Fruit fly (Drosophila melanogaster) whole organism, embryonic: ENCODE results near the gene usp.

Experiments
- Adf1 ChIP-seq: fragments of 200-800 bp; sonication (Bioruptor generic); IDR thresholded peaks from 2 replicates; pipeline ENCODE4 v1.3.6; 2022; ENCODE audit warnings: missing biosample characterization, missing genetic modification characterization
- Atf6 ChIP-seq: fragments of 200-800 bp; sonication (Bioruptor generic); IDR thresholded peaks from 2 replicates; pipeline ENCODE4 v1.3.6; 2022; ENCODE audit warnings: missing biosample characterization, missing genetic modification characterization
- BEAF-32 ChIP-seq: fragments of 200-800 bp; sonication (Bioruptor generic); optimal IDR thresholded peaks from 3 replicates; lab custom pipeline; 2017; ENCODE audit warnings: missing biosample characterization, missing genetic modification characterization, mild to moderate bottlenecking, moderate library complexity, missing genetic modification reagents
- Bteb2 ChIP-seq: fragments of 200-800 bp; sonication (Bioruptor generic); optimal IDR thresholded peaks from 2 replicates; lab custom pipeline; 2016; ENCODE audit warnings: missing biosample characterization, missing genetic modification characterization
- CG10321 ChIP-seq: fragments of 200-800 bp; sonication (Bioruptor generic); IDR thresholded peaks from 2 replicates; pipeline ENCODE4 v1.3.6; 2022; ENCODE audit warnings: missing biosample characterization, missing genetic modification characterization
- CG10654 ChIP-seq: fragments of 200-800 bp; sonication (Bioruptor generic); optimal IDR thresholded peaks from 2 replicates; lab custom pipeline; 2016; ENCODE audit warnings: missing biosample characterization, missing genetic modification characterization
- CG10959 ChIP-seq: fragments of 200-800 bp; sonication (Bioruptor generic); IDR thresholded peaks from 2 replicates; pipeline ENCODE4 v1.3.6; 2022; ENCODE audit warnings: missing biosample characterization, missing genetic modification characterization
- CG12155 ChIP-seq: fragments of 200-800 bp; sonication (Bioruptor generic); optimal IDR thresholded peaks from 3 replicates; lab custom pipeline; 2016; ENCODE audit warnings: missing biosample characterization, missing genetic modification characterization
- CG15073 ChIP-seq: fragments of 200-800 bp; sonication (Bioruptor generic); optimal IDR thresholded peaks from 2 replicates; lab custom pipeline; 2016; ENCODE audit warnings: missing biosample characterization, missing genetic modification characterization
- CG17359 ChIP-seq: fragments of 200-800 bp; sonication (Bioruptor generic); optimal IDR thresholded peaks from 3 replicates; lab custom pipeline; 2018; ENCODE audit warnings: missing biosample characterization, mild to moderate bottlenecking, missing genetic modification characterization, moderate library complexity
- CG17829 ChIP-seq: fragments of 200-800 bp; optimal IDR thresholded peaks from 2 replicates; lab custom pipeline; 2019; ENCODE audit warnings: missing biosample characterization, mild to moderate bottlenecking, missing genetic modification characterization, moderate library complexity
- CG2129 ChIP-seq: fragments of 200-800 bp; sonication (Bioruptor generic); IDR thresholded peaks from 2 replicates; pipeline ENCODE4 v1.3.6; 2022; ENCODE audit warnings: missing biosample characterization, missing genetic modification characterization; ENCODE audit not compliant: partially characterized antibody
- CG2202 ChIP-seq: fragments of 200-800 bp; sonication (Bioruptor generic); optimal IDR thresholded peaks from 2 replicates; lab custom pipeline; 2018; ENCODE audit warnings: missing biosample characterization, mild to moderate bottlenecking, missing genetic modification characterization
- CG2889 ChIP-seq: fragments of 200-800 bp; sonication (Bioruptor generic); IDR thresholded peaks from 3 replicates; pipeline ENCODE4 v1.3.6; 2022; ENCODE audit warnings: missing biosample characterization, missing genetic modification characterization
- CG3065 ChIP-seq: fragments of 200-800 bp; sonication (Bioruptor generic); optimal IDR thresholded peaks from 2 replicates; lab custom pipeline; 2016; ENCODE audit warnings: missing biosample characterization, missing genetic modification characterization
- CG31441 ChIP-seq: fragments of 200-800 bp; sonication (Bioruptor generic); IDR thresholded peaks from 2 replicates; pipeline ENCODE4 v1.3.6; 2022; ENCODE audit warnings: missing biosample characterization, missing genetic modification characterization
- CG3163 ChIP-seq: fragments of 200-800 bp; sonication (Bioruptor generic); optimal IDR thresholded peaks from 3 replicates; lab custom pipeline; 2016; ENCODE audit warnings: missing biosample characterization, missing genetic modification characterization
- CG32532 ChIP-seq: fragments of 200-800 bp; sonication (Bioruptor generic); IDR thresholded peaks from 2 replicates; pipeline ENCODE4 v1.3.6; 2022; ENCODE audit warnings: missing biosample characterization, missing genetic modification characterization
- CG34422 ChIP-seq: fragments of 200-800 bp; sonication (Bioruptor generic); IDR thresholded peaks from 3 replicates; pipeline ENCODE4 v1.3.6; 2022; ENCODE audit warnings: missing biosample characterization, missing genetic modification characterization
- CG4360 ChIP-seq: fragments of 200-800 bp; sonication (Bioruptor generic); IDR thresholded peaks from 2 replicates; pipeline ENCODE4 v1.3.6; 2022; ENCODE audit warnings: missing biosample characterization, missing genetic modification characterization
- CG8478 ChIP-seq: fragments of >200 bp; optimal IDR thresholded peaks from 2 replicates; lab custom pipeline; 2018
- CG8924 ChIP-seq: fragments of 200-800 bp; optimal IDR thresholded peaks from 3 replicates; lab custom pipeline; 2019; ENCODE audit warnings: missing biosample characterization, mild to moderate bottlenecking, missing genetic modification characterization, moderate library complexity
- CG9932 ChIP-seq: fragments of 200-800 bp; sonication (Bioruptor generic); IDR thresholded peaks from 2 replicates; pipeline ENCODE4 v1.3.6; 2022; ENCODE audit warnings: missing biosample characterization, missing genetic modification characterization
- Dip3 ChIP-seq: fragments of 200-800 bp; sonication (Bioruptor generic); optimal IDR thresholded peaks from 3 replicates; lab custom pipeline; 2016; ENCODE audit warnings: missing biosample characterization, missing genetic modification characterization
- Eip74EF ChIP-seq, 2 experiments: fragments of 200-800 bp in 1 of 2; fragments of >200 bp in 1 of 2; sonication (Bioruptor generic) in 1 of 2; optimal IDR thresholded peaks; 2 replicates each; lab custom pipeline; 2017 to 2019; ENCODE audit warnings: missing biosample characterization in 2 of 2, missing genetic modification characterization in 2 of 2, mild to moderate bottlenecking in 1 of 2, moderate library complexity in 1 of 2
- Ets97D ChIP-seq: fragments of 200-800 bp; sonication (Bioruptor generic); optimal IDR thresholded peaks from 3 replicates; lab custom pipeline; 2016; ENCODE audit warnings: missing biosample characterization, missing genetic modification characterization
- Hey ChIP-seq: fragments of 200-800 bp; sonication (Bioruptor generic); optimal IDR thresholded peaks from 3 replicates; lab custom pipeline; 2018; ENCODE audit warnings: missing biosample characterization, mild to moderate bottlenecking, missing genetic modification characterization
- Hr3 ChIP-seq: fragments of 200-800 bp; sonication (Bioruptor generic); optimal IDR thresholded peaks from 3 replicates; lab custom pipeline; 2016; ENCODE audit warnings: missing biosample characterization, missing genetic modification characterization
- Jarid2 ChIP-seq: fragments of 200-800 bp; sonication (Bioruptor generic); optimal IDR thresholded peaks from 3 replicates; lab custom pipeline; 2017; ENCODE audit warnings: mild to moderate bottlenecking, missing biosample characterization, missing genetic modification reagents, missing genetic modification characterization
- abd-A ChIP-seq: fragments of 200-800 bp; sonication (Bioruptor generic); optimal IDR thresholded peaks from 3 replicates; lab custom pipeline; 2019; ENCODE audit warnings: missing biosample characterization, mild to moderate bottlenecking, missing genetic modification characterization, moderate library complexity
- bcd ChIP-seq: fragments of 200-800 bp; sonication (Bioruptor generic); optimal IDR thresholded peaks from 2 replicates; lab custom pipeline; 2017; ENCODE audit warnings: missing biosample characterization, mild to moderate bottlenecking, missing genetic modification characterization
- cas ChIP-seq: fragments of 200-800 bp; sonication (Bioruptor generic); IDR thresholded peaks from 2 replicates; pipeline ENCODE4 v1.3.6; 2022; ENCODE audit warnings: missing biosample characterization, missing genetic modification characterization
- cg ChIP-seq: fragments of 200-800 bp; sonication (Bioruptor generic); optimal IDR thresholded peaks from 3 replicates; lab custom pipeline; 2019; ENCODE audit warnings: missing biosample characterization, mild to moderate bottlenecking, missing genetic modification characterization, moderate library complexity
- chinmo ChIP-seq: fragments of 200-800 bp; sonication (Bioruptor generic); IDR thresholded peaks from 4 replicates; pipeline ENCODE4 v1.3.6; 2022; ENCODE audit warnings: missing biosample characterization, missing genetic modification characterization; ENCODE audit not compliant: partially characterized antibody
- dm ChIP-seq: fragments of 200-800 bp; sonication (Bioruptor generic); optimal IDR thresholded peaks from 3 replicates; lab custom pipeline; 2016; ENCODE audit warnings: missing biosample characterization, missing genetic modification characterization
- fd3F ChIP-seq: fragments of 200-800 bp; sonication (Bioruptor generic); optimal IDR thresholded peaks from 2 replicates; lab custom pipeline; 2018; ENCODE audit warnings: missing biosample characterization, mild to moderate bottlenecking, missing genetic modification characterization, moderate library complexity
- gem ChIP-seq: fragments of 200-800 bp; sonication (Bioruptor generic); optimal IDR thresholded peaks from 2 replicates; lab custom pipeline; 2019; ENCODE audit warnings: missing biosample characterization, mild to moderate bottlenecking, missing genetic modification characterization, moderate library complexity
- hbn ChIP-seq: fragments of 200-800 bp; sonication (Bioruptor generic); IDR thresholded peaks from 2 replicates; pipeline ENCODE4 v1.3.6; 2022; ENCODE audit warnings: missing biosample characterization, missing genetic modification characterization; ENCODE audit not compliant: partially characterized antibody
- hkb ChIP-seq, 2 experiments: fragments of 200-800 bp in 1 of 2; fragments of >200 bp in 1 of 2; sonication (Bioruptor generic) in 1 of 2; IDR thresholded peaks in 1 of 2; optimal IDR thresholded peaks in 1 of 2; 2 replicates each; pipeline versions ENCODE4 v1.3.6 to Lab custom; 2017 to 2022; ENCODE audit warnings: missing biosample characterization in 1 of 2, missing genetic modification characterization in 1 of 2
- inv ChIP-seq: fragments of 200-800 bp; sonication (Bioruptor generic); IDR thresholded peaks from 2 replicates; pipeline ENCODE4 v1.3.6; 2022; ENCODE audit warnings: missing biosample characterization, missing genetic modification characterization; ENCODE audit not compliant: partially characterized antibody
- kay ChIP-seq: fragments of 200-800 bp; sonication (Bioruptor generic); optimal IDR thresholded peaks from 2 replicates; lab custom pipeline; 2016; ENCODE audit warnings: missing biosample characterization, missing genetic modification characterization
- lbe ChIP-seq: fragments of 200-800 bp; sonication (Bioruptor generic); optimal IDR thresholded peaks from 2 replicates; lab custom pipeline; 2016; ENCODE audit warnings: missing biosample characterization, mild to moderate bottlenecking, missing genetic modification characterization
- mld ChIP-seq: fragments of 200-800 bp; sonication (Bioruptor generic); IDR thresholded peaks from 3 replicates; pipeline ENCODE4 v1.3.6; 2022; ENCODE audit warnings: missing biosample characterization, missing genetic modification characterization; ENCODE audit not compliant: partially characterized antibody
- org-1 ChIP-seq: fragments of 200-800 bp; sonication (Bioruptor generic); optimal IDR thresholded peaks from 2 replicates; lab custom pipeline; 2017; ENCODE audit warnings: missing biosample characterization, missing genetic modification characterization
- phol ChIP-seq: fragments of 200-800 bp; sonication (Bioruptor generic); optimal IDR thresholded peaks from 3 replicates; lab custom pipeline; 2018; ENCODE audit warnings: missing biosample characterization, mild to moderate bottlenecking, missing genetic modification characterization, moderate library complexity
- run ChIP-seq: fragments of 200-800 bp; sonication (Bioruptor generic); optimal IDR thresholded peaks from 3 replicates; lab custom pipeline; 2018; ENCODE audit warnings: missing biosample characterization, mild to moderate bottlenecking, missing genetic modification characterization
- shn ChIP-seq: fragments of 200-800 bp; sonication (Bioruptor generic); optimal IDR thresholded peaks from 3 replicates; lab custom pipeline; 2016; ENCODE audit warnings: missing biosample characterization, missing genetic modification characterization
- sr ChIP-seq: fragments of 200-800 bp; sonication (Bioruptor generic); IDR thresholded peaks from 3 replicates; pipeline ENCODE4 v1.3.6; 2022; ENCODE audit warnings: missing biosample characterization, missing genetic modification characterization
- ssp ChIP-seq: fragments of 200-800 bp; sonication (Bioruptor generic); IDR thresholded peaks from 2 replicates; pipeline ENCODE4 v1.3.6; 2022; ENCODE audit warnings: missing biosample characterization, missing genetic modification characterization

Gene usp

dm6 chrX:2041312-2041918 is 696 bp downstream of the usp start, which contains the start of gene CG4313 (continued):
- TF ChIP-seq CG31441 (GFP tag; lab: Robert Waterston, UW) (peak; percentile 76; the same call in 1 of the 2 replicates), chinmo (GFP tag; lab: Robert Waterston, UW) (peak; percentile 41; the same call in 1 of the 4 replicates), kay (GFP tag; lab: Kevin White, UChicago) (peak; percentile 35), mld (GFP tag; lab: Robert Waterston, UW) (peak; percentile 74; the same call in 2 of the 3 replicates), gem (tag; lab: Kevin White, UChicago) (peak; percentile 74), CG2129 (GFP tag; lab: Robert Waterston, UW) (peak; percentile 88), Ets97D (GFP tag; lab: Kevin White, UChicago) (peak; percentile 42), Adf1 (GFP tag; lab: Robert Waterston, UW) (0 out of 2 replicates have a peak, but pooled peaks have one; percentile 17), BEAF-32 (peak; percentile 92), phol (tag; lab: Kevin White, UChicago) (peak; percentile 82), CG12155 (GFP tag; lab: Kevin White, UChicago) (peak; percentile 61), bcd (peak; percentile 68), ssp (GFP tag; lab: Robert Waterston, UW) (peak; percentile 75), shn (GFP tag; lab: Kevin White, UChicago) (peak; percentile 72), lbe (GFP tag; lab: Kevin White, UChicago) (peak; percentile 55), dm (GFP tag; lab: Kevin White, UChicago) (peak; percentile 51), CG3065 (GFP tag; lab: Kevin White, UChicago) (no peak), CG10654 (GFP tag; lab: Kevin White, UChicago) (peak; percentile 52), CG10321 (GFP tag; lab: Robert Waterston, UW) (no peak), CG17359 (tag; lab: Kevin White, UChicago) (peak; percentile 31), Bteb2 (GFP tag; lab: Kevin White, UChicago) (peak; percentile 23), CG32532 (peak; percentile 77), CG15073 (GFP tag; lab: Kevin White, UChicago) (no peak), abd-A (no peak), CG34422 (GFP tag; lab: Robert Waterston, UW) (peak; percentile 55; the same call in 2 of the 3 replicates), fd3F (peak; percentile 40), org-1 (GFP tag; lab: Kevin White, UChicago) (peak; percentile 58), cg (no peak), CG8478 (lab: Kevin White, UChicago) (no peak), CG8924 (peak; percentile 70), CG2202 (tag; lab: Kevin White, UChicago) (no peak), Atf6 (GFP tag; lab: Robert Waterston, UW) (peak; percentile 55; the same call in 1 of the 2 replicates), CG9932 (GFP tag; lab: Robert Waterston, UW) (peak; percentile 87), CG17829 (peak; percentile 66), Dip3 (GFP tag; lab: Kevin White, UChicago) (peak; percentile 72), CG3163 (peak; percentile 29), Jarid2 (no peak), cas (GFP tag; lab: Robert Waterston, UW) (0 out of 2 replicates have a peak, but pooled peaks have one; percentile 47), sr (peak; percentile 32; the same call in 1 of the 3 replicates), hkb (optimal IDR thresholded peaks at IDR 0.05; lab: Kevin White, UChicago) (no peak), hkb (GFP tag; IDR thresholded peaks at IDR 0.05; lab: Robert Waterston, UW) (peak; percentile 49; the same call in 1 of the 2 replicates), CG10959 (GFP tag; lab: Robert Waterston, UW) (no peak; the same call in 1 of the 2 replicates), CG2889 (GFP tag; lab: Robert Waterston, UW) (0 out of 3 replicates have a peak, but pooled peaks have one; percentile 44), Hr3 (peak; percentile 72), run (tag; lab: Kevin White, UChicago) (no peak), Eip74EF (GFP tag; optimal IDR thresholded peaks at IDR 0.05; lab: Kevin White, UChicago) (no peak), Hey (tag; lab: Kevin White, UChicago) (no peak), inv (GFP tag; lab: Robert Waterston, UW) (peak; percentile 89), CG4360 (GFP tag; lab: Robert Waterston, UW) (no peak), hbn (GFP tag; lab: Robert Waterston, UW) (peak; percentile 84)
